Fruit fly (Drosophila melanogaster) whole organism, embryonic: Measurements from ENCODE around the gene CG43998.
A peak's percentile ranks its signal among the peaks of the same experiment; 100 is the strongest.

Source experiments
- Abd-B ChIP-seq: fragments of 200-800 bp; sonication (Bioruptor generic); optimal IDR thresholded peaks from 2 replicates; lab custom pipeline; 2018; ENCODE audit warnings: missing biosample characterization, mild to moderate bottlenecking, missing genetic modification characterization, moderate library complexity
- B-H1 ChIP-seq: fragments of 200-800 bp; sonication (Bioruptor generic); IDR thresholded peaks from 3 replicates; pipeline ENCODE4 v1.3.6; 2022; ENCODE audit warnings: missing biosample characterization, missing genetic modification characterization
- CG10209 ChIP-seq: fragments of 200-800 bp; sonication (Bioruptor generic); optimal IDR thresholded peaks from 3 replicates; lab custom pipeline; 2017; ENCODE audit warnings: missing biosample characterization, mild to moderate bottlenecking, missing genetic modification characterization, missing genetic modification reagents
- CG10543 ChIP-seq: fragments of 200-800 bp; sonication (Bioruptor generic); optimal IDR thresholded peaks from 3 replicates; lab custom pipeline; 2017; ENCODE audit warnings: missing biosample characterization, mild to moderate bottlenecking, missing genetic modification characterization, moderate library complexity
- CG14667 ChIP-seq: fragments of 200-800 bp; sonication (Bioruptor generic); IDR thresholded peaks from 2 replicates; pipeline ENCODE4 v1.3.6; 2022; ENCODE audit warnings: missing biosample characterization, missing genetic modification characterization
- CG14710 ChIP-seq: fragments of 200-800 bp; sonication (Bioruptor generic); optimal IDR thresholded peaks from 3 replicates; lab custom pipeline; 2019; ENCODE audit warnings: missing biosample characterization, mild to moderate bottlenecking, missing genetic modification characterization, moderate library complexity
- CG15696 ChIP-seq: fragments of 200-800 bp; sonication (Bioruptor generic); optimal IDR thresholded peaks from 2 replicates; lab custom pipeline; 2019; ENCODE audit warnings: missing biosample characterization, mild to moderate bottlenecking, missing genetic modification characterization, moderate library complexity
- CG18011 ChIP-seq: fragments of 200-800 bp; sonication (Bioruptor generic); optimal IDR thresholded peaks from 2 replicates; lab custom pipeline; 2017; ENCODE audit warnings: missing biosample characterization, missing genetic modification characterization, mild to moderate bottlenecking, moderate library complexity, missing genotype
- CG30403 ChIP-seq: fragments of 200-800 bp; sonication (Bioruptor generic); optimal IDR thresholded peaks from 3 replicates; lab custom pipeline; 2016; ENCODE audit warnings: missing biosample characterization, missing genetic modification characterization
- CG30431 ChIP-seq: fragments of 200-800 bp; sonication (Bioruptor generic); optimal IDR thresholded peaks from 2 replicates; lab custom pipeline; 2017; ENCODE audit warnings: missing biosample characterization, missing genetic modification characterization
- CG31224 ChIP-seq: fragments of 200-800 bp; sonication (Bioruptor generic); IDR thresholded peaks from 2 replicates; pipeline ENCODE4 v1.3.6; 2022; ENCODE audit warnings: missing biosample characterization, missing genetic modification characterization
- CG31388 ChIP-seq: fragments of 200-800 bp; sonication (Bioruptor generic); optimal IDR thresholded peaks from 2 replicates; lab custom pipeline; 2016; ENCODE audit warnings: missing biosample characterization, missing genetic modification characterization
- CG3847 ChIP-seq: fragments of 200-800 bp; sonication (Bioruptor generic); IDR thresholded peaks from 2 replicates; pipeline ENCODE4 v1.3.6; 2022; ENCODE audit warnings: missing biosample characterization, missing genetic modification characterization
- CG9609 ChIP-seq: fragments of 200-800 bp; sonication (Bioruptor generic); optimal IDR thresholded peaks from 3 replicates; lab custom pipeline; 2016; ENCODE audit warnings: missing biosample characterization, missing genetic modification characterization
- CG9797 ChIP-seq: fragments of 200-800 bp; sonication (Bioruptor generic); optimal IDR thresholded peaks from 3 replicates; lab custom pipeline; 2018; ENCODE audit warnings: missing biosample characterization, mild to moderate bottlenecking, missing genetic modification characterization
- Camta ChIP-seq: fragments of 200-800 bp; sonication (Bioruptor generic); optimal IDR thresholded peaks from 2 replicates; lab custom pipeline; 2016; ENCODE audit warnings: missing biosample characterization, missing genetic modification characterization
- E2f1 ChIP-seq: fragments of 200-800 bp; sonication (Bioruptor generic); IDR thresholded peaks from 2 replicates; pipeline ENCODE4 v1.3.6; 2022; ENCODE audit warnings: missing biosample characterization, missing genetic modification characterization
- H2.0 ChIP-seq: fragments of 200-800 bp; sonication (Bioruptor generic); IDR thresholded peaks from 2 replicates; pipeline ENCODE4 v1.3.6; 2022; ENCODE audit warnings: missing biosample characterization, missing genetic modification characterization
- Hand ChIP-seq: fragments of 200-800 bp; sonication (Bioruptor generic); optimal IDR thresholded peaks from 2 replicates; lab custom pipeline; 2017; ENCODE audit warnings: mild to moderate bottlenecking, missing biosample characterization, missing genetic modification reagents, missing genetic modification characterization
- Jarid2 ChIP-seq: fragments of 200-800 bp; sonication (Bioruptor generic); optimal IDR thresholded peaks from 3 replicates; lab custom pipeline; 2017; ENCODE audit warnings: mild to moderate bottlenecking, missing biosample characterization, missing genetic modification reagents, missing genetic modification characterization
- Lhr ChIP-seq: fragments of 200-800 bp; sonication (Bioruptor generic); optimal IDR thresholded peaks from 3 replicates; lab custom pipeline; 2017; ENCODE audit warnings: mild to moderate bottlenecking, missing biosample characterization, missing genetic modification reagents, missing genetic modification characterization
- Lpt ChIP-seq: fragments of >200 bp; optimal IDR thresholded peaks from 2 replicates; lab custom pipeline; 2018; ENCODE audit warnings: missing biosample characterization, missing genetic modification characterization
- Nf-YA ChIP-seq: fragments of 200-800 bp; sonication (Bioruptor generic); IDR thresholded peaks from 2 replicates; pipeline ENCODE4 v1.3.6; 2022; ENCODE audit warnings: missing biosample characterization, missing genetic modification characterization
- NfI ChIP-seq: fragments of 200-800 bp; sonication (Bioruptor generic); optimal IDR thresholded peaks from 3 replicates; lab custom pipeline; 2018; ENCODE audit warnings: missing biosample characterization, mild to moderate bottlenecking, missing genetic modification characterization, moderate library complexity
- Ptx1 ChIP-seq: fragments of 200-800 bp; sonication (Bioruptor generic); IDR thresholded peaks from 2 replicates; pipeline ENCODE4 v1.3.6; 2022; ENCODE audit warnings: missing biosample characterization, missing genetic modification characterization
- Sox102F ChIP-seq: fragments of 200-800 bp; sonication (Bioruptor generic); optimal IDR thresholded peaks from 2 replicates; lab custom pipeline; 2018; ENCODE audit warnings: missing biosample characterization, mild to moderate bottlenecking, missing genetic modification characterization, moderate library complexity
- az2 ChIP-seq: fragments of 200-800 bp; sonication (Bioruptor generic); optimal IDR thresholded peaks from 3 replicates; lab custom pipeline; 2016; ENCODE audit warnings: missing biosample characterization, missing genetic modification characterization
- bbx ChIP-seq: fragments of 200-800 bp; sonication (Bioruptor generic); IDR thresholded peaks from 2 replicates; pipeline ENCODE4 v1.3.6; 2022; ENCODE audit warnings: missing biosample characterization, missing genetic modification characterization; ENCODE audit not compliant: partially characterized antibody
- chm ChIP-seq: fragments of 200-800 bp; sonication (Bioruptor generic); IDR thresholded peaks from 2 replicates; pipeline ENCODE4 v1.3.6; 2022; ENCODE audit warnings: missing biosample characterization, missing genetic modification characterization
- croc ChIP-seq: fragments of 200-800 bp; sonication (Bioruptor generic); conservative IDR thresholded peaks from 3 replicates; pipeline ENCODE4 v1.3.6; 2022; ENCODE audit warnings: missing biosample characterization, missing genetic modification characterization
- crp ChIP-seq, 2 experiments: fragments of 200-800 bp; sonication (Bioruptor generic); optimal IDR thresholded peaks; 2 replicates in 1 of 2; 3 replicates in 1 of 2; lab custom pipeline; 2017; ENCODE audit warnings: missing biosample characterization in 2 of 2, missing genetic modification characterization in 2 of 2, mild to moderate bottlenecking in 1 of 2, moderate library complexity in 1 of 2
- disco-r ChIP-seq: fragments of 200-800 bp; sonication (Bioruptor generic); optimal IDR thresholded peaks from 2 replicates; lab custom pipeline; 2016; ENCODE audit warnings: missing biosample characterization, missing genetic modification characterization
- gce ChIP-seq: fragments of 200-800 bp; sonication (Bioruptor generic); IDR thresholded peaks from 3 replicates; pipeline ENCODE4 v1.3.6; 2022; ENCODE audit warnings: missing biosample characterization, missing genetic modification characterization
- h ChIP-seq: fragments of >200 bp; optimal IDR thresholded peaks from 2 replicates; lab custom pipeline; 2017
- hth ChIP-seq: fragments of >200 bp; optimal IDR thresholded peaks from 2 replicates; lab custom pipeline; 2017; ENCODE audit warnings: inconsistent platforms
- jigr1 ChIP-seq: fragments of 200-800 bp; sonication (Bioruptor generic); IDR thresholded peaks from 3 replicates; pipeline ENCODE4 v1.3.6; 2022; ENCODE audit warnings: missing biosample characterization, missing genetic modification characterization
- lmd ChIP-seq: fragments of 200-800 bp; sonication (Bioruptor generic); IDR thresholded peaks from 2 replicates; pipeline ENCODE4 v1.3.6; 2022; ENCODE audit warnings: missing biosample characterization, missing genetic modification characterization
- luna ChIP-seq: fragments of 200-800 bp; sonication (Bioruptor generic); optimal IDR thresholded peaks from 2 replicates; lab custom pipeline; 2016; ENCODE audit warnings: missing biosample characterization, missing genetic modification characterization
- nmo ChIP-seq: fragments of 200-800 bp; sonication (Bioruptor generic); optimal IDR thresholded peaks from 2 replicates; lab custom pipeline; 2018; ENCODE audit warnings: missing biosample characterization, mild to moderate bottlenecking, missing genetic modification characterization, moderate library complexity
- odd ChIP-seq: fragments of 200-800 bp; sonication (Bioruptor generic); optimal IDR thresholded peaks from 2 replicates; lab custom pipeline; 2017; ENCODE audit warnings: missing biosample characterization, mild to moderate bottlenecking, missing genetic modification characterization
- pnt ChIP-seq: fragments of 200-800 bp; sonication (Bioruptor generic); optimal IDR thresholded peaks from 3 replicates; lab custom pipeline; 2016; ENCODE audit warnings: missing biosample characterization, missing genetic modification characterization
- psq ChIP-seq: fragments of 200-800 bp; sonication (Bioruptor generic); optimal IDR thresholded peaks from 2 replicates; lab custom pipeline; 2017; ENCODE audit warnings: missing biosample characterization, missing genetic modification characterization
- rib ChIP-seq: fragments of 200-800 bp; sonication (Bioruptor generic); IDR thresholded peaks from 2 replicates; pipeline ENCODE4 v1.3.6; 2022; ENCODE audit warnings: missing biosample characterization, missing genetic modification characterization
- sc ChIP-seq, 3 experiments: fragments of >200 bp in 2 of 3; fragments of 200-800 bp in 1 of 3; sonication (Bioruptor generic) in 1 of 3; optimal IDR thresholded peaks; 2 replicates in 2 of 3; 3 replicates in 1 of 3; lab custom pipeline; 2017; ENCODE audit warnings: mild to moderate bottlenecking in 1 of 3, missing biosample characterization in 1 of 3, missing genetic modification characterization in 1 of 3, missing genetic modification reagents in 1 of 3
- sna ChIP-seq: fragments of 200-800 bp; sonication (Bioruptor generic); IDR thresholded peaks from 2 replicates; pipeline ENCODE4 v1.3.6; 2022; ENCODE audit warnings: missing biosample characterization, missing genetic modification characterization; ENCODE audit not compliant: partially characterized antibody
- sr ChIP-seq: fragments of 200-800 bp; sonication (Bioruptor generic); IDR thresholded peaks from 3 replicates; pipeline ENCODE4 v1.3.6; 2022; ENCODE audit warnings: missing biosample characterization, missing genetic modification characterization
- stc ChIP-seq: fragments of 200-800 bp; sonication (Bioruptor generic); IDR thresholded peaks from 2 replicates; pipeline ENCODE4 v1.3.6; 2022; ENCODE audit warnings: missing biosample characterization, missing genetic modification characterization
- ttk ChIP-seq: fragments of 200-800 bp; sonication (Bioruptor generic); IDR thresholded peaks from 2 replicates; pipeline ENCODE4 v2.1.2; 2022; ENCODE audit warnings: missing biosample characterization, missing genetic modification characterization
- vfl ChIP-seq: fragments of 200-800 bp; sonication (Bioruptor generic); optimal IDR thresholded peaks from 2 replicates; lab custom pipeline; 2016; ENCODE audit warnings: missing biosample characterization, missing genetic modification characterization

Gene CG43998

DNA sequence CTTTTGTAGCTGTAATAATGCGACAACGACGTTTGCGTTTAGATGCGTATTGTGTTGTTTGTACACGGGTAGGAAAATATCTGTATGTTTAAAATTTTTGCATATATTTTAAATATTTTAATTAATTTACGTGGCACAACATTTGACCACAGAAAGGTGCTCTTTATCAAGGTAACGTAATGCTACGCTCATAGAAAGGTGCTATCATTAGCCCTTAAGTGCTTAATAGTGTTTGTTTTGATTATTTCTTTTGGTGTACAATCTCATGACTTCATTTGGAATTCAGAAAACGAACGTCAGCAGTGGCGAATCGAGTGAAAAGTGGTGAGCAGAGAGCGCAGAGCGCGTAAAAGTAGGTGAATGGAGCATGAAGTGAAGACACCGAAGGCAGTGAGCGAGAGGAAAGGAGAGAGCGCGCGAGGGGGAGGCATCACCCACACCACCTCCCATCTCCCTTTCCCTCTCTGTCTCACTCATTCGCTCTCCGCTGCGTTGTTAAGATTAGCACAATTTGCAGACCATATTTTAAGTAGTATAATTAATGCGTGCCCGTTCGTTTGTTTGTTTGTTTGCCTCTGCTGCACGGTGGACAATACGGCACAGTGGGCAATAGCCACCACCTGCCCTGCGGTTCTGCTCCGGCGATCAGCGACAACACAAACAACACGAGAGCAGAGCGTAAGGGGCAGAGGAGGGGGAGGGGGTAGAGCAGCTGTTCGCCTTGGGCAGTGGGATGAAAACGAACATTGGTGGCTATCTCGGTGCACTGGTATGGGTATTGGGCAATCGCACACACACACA is 6.9 kb downstream of the CG43998 start (continued):
- TF ChIP-seq sr (peak; percentile 79), lmd (GFP tag; lab: Robert Waterston, UW) (peak; percentile 52; the same call in 1 of the 2 replicates), Camta (no peak), Ptx1 (peak; percentile 62), Lhr (GFP tag; lab: Kevin White, UChicago) (no peak), CG3847 (GFP tag; lab: Robert Waterston, UW) (no peak), sna (no peak), B-H1 (GFP tag; lab: Robert Waterston, UW) (0 out of 3 replicates have a peak, but pooled peaks have one; percentile 37), CG10543 (GFP tag; lab: Kevin White, UChicago) (peak; percentile 93), CG14710 (no peak), Lpt (no peak), Sox102F (GFP tag; lab: Kevin White, UChicago) (peak; percentile 66), stc (peak; percentile 74), odd (no peak), E2f1 (GFP tag; lab: Robert Waterston, UW) (peak; percentile 66), CG14667 (no peak), luna (no peak), chm (GFP tag; lab: Robert Waterston, UW) (peak; percentile 68; the same call in 1 of the 2 replicates), CG10209 (GFP tag; lab: Kevin White, UChicago) (peak; percentile 48), sc (optimal IDR thresholded peaks at IDR 0.05; lab: Kevin White, UChicago) (no peak), sc (GFP tag; optimal IDR thresholded peaks at IDR 0.05; lab: Kevin White, UChicago) (no peak), H2.0 (GFP tag; lab: Robert Waterston, UW) (peak; percentile 61), Hand (GFP tag; lab: Kevin White, UChicago) (no peak), disco-r (no peak), vfl (GFP tag; lab: Kevin White, UChicago) (no peak), nmo (peak; percentile 5), CG30403 (GFP tag; lab: Kevin White, UChicago) (peak; percentile 45), CG15696 (tag; lab: Kevin White, UChicago) (no peak), ttk (GFP tag; lab: Robert Waterston, UW) (peak; percentile 53), gce (no peak), bbx (GFP tag; lab: Robert Waterston, UW) (peak; percentile 50), hth (no peak), Abd-B (GFP tag; lab: Kevin White, UChicago) (no peak), croc (GFP tag; lab: Robert Waterston, UW) (no peak), pnt (GFP tag; lab: Kevin White, UChicago) (no peak), h (lab: Kevin White, UChicago) (no peak), Jarid2 (GFP tag; lab: Kevin White, UChicago) (no peak), crp (GFP tag; optimal IDR thresholded peaks at IDR 0.05; lab: Kevin White, UChicago) (peak in 1 of 2 experiments; percentile 79), az2 (GFP tag; lab: Kevin White, UChicago) (peak; percentile 48), CG30431 (GFP tag; lab: Kevin White, UChicago) (no peak), CG31388 (GFP tag; lab: Kevin White, UChicago) (no peak), CG18011 (no peak), CG9609 (GFP tag; lab: Kevin White, UChicago) (no peak), CG9797 (GFP tag; lab: Kevin White, UChicago) (no peak), NfI (GFP tag; lab: Kevin White, UChicago) (peak; percentile 65), jigr1 (GFP tag; lab: Robert Waterston, UW) (no peak), rib (no peak; the same call in 1 of the 2 replicates), CG31224 (GFP tag; lab: Robert Waterston, UW) (peak; percentile 43; the same call in 1 of the 2 replicates), Nf-YA (GFP tag; lab: Robert Waterston, UW) (0 out of 2 replicates have a peak, but pooled peaks have one; percentile 44), psq (no peak)
